Worm (Caenorhabditis elegans): ENCODE results near the gene F44F4.15.
"Not testable (repeated sequence)": the region's sequence is repeated elsewhere in the genome, so short reads cannot be mapped to it uniquely, and the experiment has no call there.

Gene F44F4.15

ce11 chrII:10918293-10918756, 3.9 kb downstream of the F44F4.15 start, which contains the start of gene tba-4:
TSS of gene tba-4 (plus strand) at chrII:10918706.
- TF ChIP-seq hnd-1 (tag; optimal IDR thresholded peaks at IDR 0.05), result no peak
- no peak for TF ChIP-seq hmbx-1 (tag; optimal IDR thresholded peaks at IDR 0.05)
- no peak for TF ChIP-seq sea-1 (GFP tag; conservative IDR thresholded peaks at IDR 0.05)
- TF ChIP-seq aly-1 (tag; optimal IDR thresholded peaks at IDR 0.05), result no peak
- TF ChIP-seq flt-1 (GFP tag; IDR thresholded peaks at IDR 0.05), result no peak
- no peak for TF ChIP-seq tbx-37 (GFP tag; conservative IDR thresholded peaks at IDR 0.05)
- TF ChIP-seq ama-1 (optimal IDR thresholded peaks at IDR 0.05), result no peak
- no peak for TF ChIP-seq tbx-11 (GFP tag; IDR thresholded peaks at IDR 0.05)
- TF ChIP-seq scrt-1 (GFP tag; IDR thresholded peaks at IDR 0.05), result no peak
- TF ChIP-seq tra-4 (tag; optimal IDR thresholded peaks at IDR 0.05), result no peak
- TF ChIP-seq F13C5.2 (tag; optimal IDR thresholded peaks at IDR 0.05), result no peak
- TF ChIP-seq ets-7 (tag; optimal IDR thresholded peaks at IDR 0.05), result no peak
- TF ChIP-seq pes-1 (GFP tag; IDR thresholded peaks at IDR 0.05), result no peak
- no peak for TF ChIP-seq hmg-4 (GFP tag; optimal IDR thresholded peaks at IDR 0.05)
- no peak for TF ChIP-seq ceh-36 (tag; optimal IDR thresholded peaks at IDR 0.05)
- TF ChIP-seq B0310.2 (tag; optimal IDR thresholded peaks at IDR 0.05), result no peak
- TF ChIP-seq ceh-13 (GFP tag; optimal IDR thresholded peaks at IDR 0.05), result no peak

- TF ChIP-seq F13C5.2, ceh-36, hmbx-1 (tag; optimal IDR thresholded peaks at IDR 0.05): not testable (repeated sequence)
Observed at ce11 chrII:10922874-10923273, 8.4 kb downstream of the F44F4.15 start, which contains the start of gene Y19D2B.1. TSS of gene Y19D2B.1 (minus strand) at chrII:10922974.

ce11 chrII:10923948-10924347, 9.5 kb downstream of the F44F4.15 start, which contains the start of gene Y19D2B.2:
TSS of gene Y19D2B.2 (plus strand) at chrII:10924248.
- TF ChIP-seq B0310.2 (tag; optimal IDR thresholded peaks at IDR 0.05) (no peak), pes-1 (GFP tag; IDR thresholded peaks at IDR 0.05) (no peak), F13C5.2 (tag; optimal IDR thresholded peaks at IDR 0.05) (no peak), tbx-37 (GFP tag; conservative IDR thresholded peaks at IDR 0.05) (no peak), sea-1 (GFP tag; conservative IDR thresholded peaks at IDR 0.05) (no peak), ama-1 (optimal IDR thresholded peaks at IDR 0.05) (no peak), hnd-1 (tag; optimal IDR thresholded peaks at IDR 0.05) (no peak), ceh-13 (GFP tag; optimal IDR thresholded peaks at IDR 0.05) (no peak), hmbx-1 (tag; optimal IDR thresholded peaks at IDR 0.05) (no peak), ceh-36 (tag; optimal IDR thresholded peaks at IDR 0.05) (no peak), tra-4 (tag; optimal IDR thresholded peaks at IDR 0.05) (no peak), ets-7 (tag; optimal IDR thresholded peaks at IDR 0.05) (no peak)

ce11 chrII:10924669-10925068, 10.2 kb downstream of the F44F4.15 start:
- no peak for TF ChIP-seq hnd-1 (tag; optimal IDR thresholded peaks at IDR 0.05)
- TF ChIP-seq tbx-11 (GFP tag; IDR thresholded peaks at IDR 0.05), result no peak
- TF ChIP-seq sea-1 (GFP tag; conservative IDR thresholded peaks at IDR 0.05), result no peak
- no peak for TF ChIP-seq scrt-1 (GFP tag; IDR thresholded peaks at IDR 0.05)
- TF ChIP-seq tra-4 (tag; optimal IDR thresholded peaks at IDR 0.05), result no peak
- no peak for TF ChIP-seq aly-1 (tag; optimal IDR thresholded peaks at IDR 0.05)
- no peak for TF ChIP-seq ceh-13 (GFP tag; optimal IDR thresholded peaks at IDR 0.05)
- no peak for TF ChIP-seq F13C5.2 (tag; optimal IDR thresholded peaks at IDR 0.05)
- no peak for TF ChIP-seq tbx-37 (GFP tag; conservative IDR thresholded peaks at IDR 0.05)
- no peak for TF ChIP-seq flt-1 (GFP tag; IDR thresholded peaks at IDR 0.05)
- no peak for TF ChIP-seq ceh-36 (tag; optimal IDR thresholded peaks at IDR 0.05)
- TF ChIP-seq pes-1 (GFP tag; IDR thresholded peaks at IDR 0.05), result no peak
- TF ChIP-seq ama-1 (optimal IDR thresholded peaks at IDR 0.05), result no peak
- no peak for TF ChIP-seq ets-7 (tag; optimal IDR thresholded peaks at IDR 0.05)

- TF ChIP-seq hmg-4 (GFP tag; optimal IDR thresholded peaks at IDR 0.05) (no peak), hmbx-1 (tag; optimal IDR thresholded peaks at IDR 0.05) (no peak)
Observed at ce11 chrII:10925804-10926570, 11.5 kb downstream of the F44F4.15 start, which contains the start of gene metr-1. TSS of gene metr-1 (plus strand) at chrII:10926561.

ce11 chrII:10930678-10931650, 16.5 kb downstream of the F44F4.15 start:
- TF ChIP-seq ets-7 (tag; optimal IDR thresholded peaks at IDR 0.05), result no peak
- TF ChIP-seq tra-4 (tag; optimal IDR thresholded peaks at IDR 0.05), result no peak

ce11 chrII:10932305-10932704, 17.8 kb downstream of the F44F4.15 start:
- TF ChIP-seq flt-1 (GFP tag; IDR thresholded peaks at IDR 0.05) (no peak), tra-4 (tag; optimal IDR thresholded peaks at IDR 0.05) (no peak)
